Fruit fly (Drosophila melanogaster): ENCODE measurements around the gene IPIP.

Gene IPIP

dm6 chr2L:6082936-6083627 lies 35.3 kb downstream of the IPIP start (continued):
- TF ChIP-seq eyg (GFP tag; optimal IDR thresholded peaks at IDR 0.05), result no peak
- TF ChIP-seq jumu (GFP tag; optimal IDR thresholded peaks at IDR 0.05), result no peak
- TF ChIP-seq Nf-YA (GFP tag; IDR thresholded peaks at IDR 0.05), result no peak
- no peak for TF ChIP-seq al (GFP tag; IDR thresholded peaks at IDR 0.05)
- TF ChIP-seq CG9797 (GFP tag; optimal IDR thresholded peaks at IDR 0.05), result no peak
- no peak for TF ChIP-seq CG10366 (GFP tag; IDR thresholded peaks at IDR 0.05)
- no peak for TF ChIP-seq Hmx (GFP tag; optimal IDR thresholded peaks at IDR 0.05)
- TF ChIP-seq onecut (GFP tag; IDR thresholded peaks at IDR 0.05), result no peak
- no peak for TF ChIP-seq CG14441 (GFP tag; IDR thresholded peaks at IDR 0.05)
- no peak for TF ChIP-seq cas (GFP tag; IDR thresholded peaks at IDR 0.05)
- no peak for TF ChIP-seq Hr78 (GFP tag; optimal IDR thresholded peaks at IDR 0.05)
- no peak for TF ChIP-seq cad (GFP tag; optimal IDR thresholded peaks at IDR 0.05)
- no peak for TF ChIP-seq bowl (GFP tag; IDR thresholded peaks at IDR 0.05)
- TF ChIP-seq h (optimal IDR thresholded peaks at IDR 0.05), result no peak
- TF ChIP-seq D19B (GFP tag; optimal IDR thresholded peaks at IDR 0.05), result no peak
- no peak for TF ChIP-seq CG15601 (tag; optimal IDR thresholded peaks at IDR 0.05)
- no peak for TF ChIP-seq Drgx (GFP tag; IDR thresholded peaks at IDR 0.05)
- peak; percentile 66 for TF ChIP-seq abd-A (tag; optimal IDR thresholded peaks at IDR 0.05)
- peak; percentile 55 for TF ChIP-seq CG13894 (tag; optimal IDR thresholded peaks at IDR 0.05)
- no peak for TF ChIP-seq CG13775 (GFP tag; optimal IDR thresholded peaks at IDR 0.05)
- no peak for TF ChIP-seq nerfin-1 (tag; optimal IDR thresholded peaks at IDR 0.05)
- 0 out of 2 replicates have a peak, but pooled peaks have one; percentile 5 for TF ChIP-seq sob (GFP tag; IDR thresholded peaks at IDR 0.05)
- TF ChIP-seq pum (GFP tag; optimal IDR thresholded peaks at IDR 0.05), result no peak
- peak; percentile 57 for TF ChIP-seq Fer1 (GFP tag; optimal IDR thresholded peaks at IDR 0.05)
- peak; percentile 60 for TF ChIP-seq cg (GFP tag; optimal IDR thresholded peaks at IDR 0.05)
- TF ChIP-seq ftz-f1 (GFP tag; optimal IDR thresholded peaks at IDR 0.05), result peak; percentile 96
- no peak for TF ChIP-seq CG4404 (GFP tag; IDR thresholded peaks at IDR 0.05)
- no peak for TF ChIP-seq CG10431 (GFP tag; optimal IDR thresholded peaks at IDR 0.05)
- TF ChIP-seq gcm (GFP tag; optimal IDR thresholded peaks at IDR 0.05), result no peak
- no peak for TF ChIP-seq org-1 (GFP tag; optimal IDR thresholded peaks at IDR 0.05)
- no peak for TF ChIP-seq jigr1 (GFP tag; IDR thresholded peaks at IDR 0.05)
- peak; percentile 0 for TF ChIP-seq CG18011 (GFP tag; optimal IDR thresholded peaks at IDR 0.05)
- TF ChIP-seq Eip74EF (GFP tag; optimal IDR thresholded peaks at IDR 0.05), result peak in 1 of 2 experiments; percentile 88
- TF ChIP-seq CG9609 (GFP tag; optimal IDR thresholded peaks at IDR 0.05), result no peak
- TF ChIP-seq lilli (GFP tag; optimal IDR thresholded peaks at IDR 0.05), result no peak
- no peak for TF ChIP-seq Doc2 (GFP tag; IDR thresholded peaks at IDR 0.05)
- peak; percentile 88 for TF ChIP-seq exex (tag; optimal IDR thresholded peaks at IDR 0.05)
- TF ChIP-seq pita (GFP tag; optimal IDR thresholded peaks at IDR 0.05), result no peak
- TF ChIP-seq CG12219 (GFP tag; optimal IDR thresholded peaks at IDR 0.05), result peak; percentile 9
- TF ChIP-seq disco-r (GFP tag; optimal IDR thresholded peaks at IDR 0.05), result no peak
- 0 out of 3 replicates have a peak, but pooled peaks have one; percentile 13 for TF ChIP-seq CG6791 (GFP tag; IDR thresholded peaks at IDR 0.05; ENCODE audit: partially characterized antibody)
- TF ChIP-seq CG8765 (GFP tag; IDR thresholded peaks at IDR 0.05), result no peak
- TF ChIP-seq ato (GFP tag; IDR thresholded peaks at IDR 0.05; ENCODE audit: partially characterized antibody), result no peak
- no peak for TF ChIP-seq wor (GFP tag; IDR thresholded peaks at IDR 0.05)
- no peak for TF ChIP-seq Antp (GFP tag; optimal IDR thresholded peaks at IDR 0.05)
- peak; percentile 57 for TF ChIP-seq Nf-YC (tag; optimal IDR thresholded peaks at IDR 0.05)
- TF ChIP-seq CG9817 (tag; optimal IDR thresholded peaks at IDR 0.05), result no peak
- TF ChIP-seq btn (GFP tag; optimal IDR thresholded peaks at IDR 0.05), result no peak
- TF ChIP-seq CG13123 (GFP tag; optimal IDR thresholded peaks at IDR 0.05), result no peak
- no peak for TF ChIP-seq CG42726 (GFP tag; IDR thresholded peaks at IDR 0.05; ENCODE audit: partially characterized antibody)
- TF ChIP-seq Adf1 (GFP tag; IDR thresholded peaks at IDR 0.05), result no peak; the same call in 1 of the 2 replicates
